Worm (Caenorhabditis elegans) whole organism, late embryonic: ENCODE data around the gene ram-2.

ENCODE experiments used
- che-1 ChIP-seq: sonication (generic microtip); optimal IDR thresholded peaks from 2 replicates; lab custom pipeline; 2016; ENCODE audit warnings: mild to moderate bottlenecking, missing genetic modification characterization, missing compliant biosample characterization
- pag-3 ChIP-seq: sonication (generic microtip); optimal IDR thresholded peaks from 2 replicates; lab custom pipeline; 2016; ENCODE audit warnings: missing compliant biosample characterization, missing genetic modification characterization, borderline replicate concordance
- unc-55 ChIP-seq: sonication (generic microtip); optimal IDR thresholded peaks from 2 replicates; lab custom pipeline; 2017; ENCODE audit warnings: missing biosample characterization, missing genetic modification reagents, missing genetic modification characterization
- ztf-16 ChIP-seq: sonication (generic microtip); optimal IDR thresholded peaks from 2 replicates; lab custom pipeline; 2017; ENCODE audit warnings: missing genetic modification characterization, missing compliant biosample characterization

ce11 chrII:10995600-10995999, 21.1 kb downstream of the ram-2 start:
- TF ChIP-seq unc-55 (no peak), ztf-16 (no peak), che-1 (tag; lab: Kevin White, UChicago) (no peak), pag-3 (tag; lab: Kevin White, UChicago) (no peak)
